Fruit fly (Drosophila melanogaster) whole organism, pupa: Measurements from ENCODE around the gene CG12971.

Experiments used
- CG14655 ChIP-seq: fragments of 200-800 bp; sonication (Bioruptor generic); optimal IDR thresholded peaks from 3 replicates; lab custom pipeline; 2017; ENCODE audit warnings: mild to moderate bottlenecking, missing biosample characterization, missing genetic modification reagents, missing genetic modification characterization
- CG15710 ChIP-seq: fragments of 200-800 bp; sonication (Bioruptor generic); optimal IDR thresholded peaks from 2 replicates; lab custom pipeline; 2018; ENCODE audit warnings: missing biosample characterization, mild to moderate bottlenecking, missing genetic modification characterization, moderate library complexity
- CG17806 ChIP-seq: fragments of 200-800 bp; sonication (Bioruptor generic); optimal IDR thresholded peaks from 2 replicates; lab custom pipeline; 2018; ENCODE audit warnings: missing biosample characterization, mild to moderate bottlenecking, missing genetic modification characterization, moderate library complexity
- CG34367 ChIP-seq: fragments of 200-800 bp; sonication (Bioruptor generic); optimal IDR thresholded peaks from 2 replicates; lab custom pipeline; 2018; ENCODE audit warnings: missing biosample characterization, mild to moderate bottlenecking, missing genetic modification characterization
- CG4496 ChIP-seq: fragments of 200-800 bp; sonication (Bioruptor generic); IDR thresholded peaks from 3 replicates; pipeline ENCODE4 v1.3.6; 2022; ENCODE audit warnings: missing biosample characterization, missing genetic modification characterization
- CG8301 ChIP-seq: fragments of 200-800 bp; sonication (Bioruptor generic); optimal IDR thresholded peaks from 2 replicates; lab custom pipeline; 2018; ENCODE audit warnings: missing biosample characterization, mild to moderate bottlenecking, missing genetic modification characterization
- D1 ChIP-seq: fragments of 200-800 bp; sonication (Bioruptor generic); optimal IDR thresholded peaks from 2 replicates; lab custom pipeline; 2018; ENCODE audit warnings: missing biosample characterization, mild to moderate bottlenecking, missing genetic modification characterization, moderate library complexity
- EcR ChIP-seq: fragments of 200-800 bp; sonication (Bioruptor generic); optimal IDR thresholded peaks from 3 replicates; lab custom pipeline; 2019; ENCODE audit warnings: missing biosample characterization, missing genetic modification characterization, mild to moderate bottlenecking, moderate library complexity, missing genetic modification reagents
- Ets98B ChIP-seq: fragments of 200-800 bp; sonication (Bioruptor generic); IDR thresholded peaks from 2 replicates; pipeline ENCODE4 v1.3.6; 2022; ENCODE audit warnings: missing biosample characterization, missing genetic modification characterization
- Pif1A ChIP-seq: fragments of 200-800 bp; sonication (Bioruptor generic); optimal IDR thresholded peaks from 3 replicates; lab custom pipeline; 2016; ENCODE audit warnings: missing biosample characterization, missing genetic modification characterization
- Pif1B ChIP-seq: fragments of 200-800 bp; sonication (Bioruptor generic); optimal IDR thresholded peaks from 3 replicates; lab custom pipeline; 2016; ENCODE audit warnings: missing biosample characterization, missing genetic modification characterization
- Snoo ChIP-seq: fragments of 200-800 bp; sonication (Bioruptor generic); optimal IDR thresholded peaks from 3 replicates; lab custom pipeline; 2017; ENCODE audit warnings: missing biosample characterization, mild to moderate bottlenecking, missing genetic modification characterization, inconsistent platforms
- fd96Ca ChIP-seq: fragments of 200-800 bp; sonication (Bioruptor generic); IDR thresholded peaks from 3 replicates; pipeline ENCODE4 v1.3.6; 2022; ENCODE audit warnings: missing biosample characterization, missing genetic modification characterization

DNA sequence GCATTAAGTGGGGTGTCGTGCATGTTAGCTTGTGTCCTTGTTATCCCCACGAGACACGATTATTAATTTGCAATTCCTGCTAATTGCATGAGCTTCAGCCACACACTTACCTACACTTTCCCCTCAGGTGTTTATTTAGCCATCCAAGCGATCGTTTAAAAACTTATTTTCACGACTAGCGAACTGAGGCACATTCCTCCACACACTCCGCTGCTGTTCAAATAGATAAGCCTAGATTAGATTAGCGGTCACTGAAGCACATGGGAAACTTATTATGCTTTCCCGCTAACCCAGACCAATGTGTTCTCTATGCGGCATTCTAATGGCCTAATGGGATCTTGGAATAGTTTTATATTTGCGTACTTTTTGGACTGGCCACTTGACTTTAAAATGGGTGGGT, 30.6 kb upstream of the CG12971 start:
- no peak for TF ChIP-seq fd96Ca (GFP tag; lab: Robert Waterston, UW)
- TF ChIP-seq Snoo, result no peak
- TF ChIP-seq CG8301 (tag; lab: Kevin White, UChicago), result no peak
- no peak for TF ChIP-seq CG4496 (GFP tag; lab: Robert Waterston, UW)
- no peak for TF ChIP-seq CG14655
- no peak for TF ChIP-seq Ets98B
- TF ChIP-seq CG17806, result no peak
- no peak for TF ChIP-seq Pif1A (GFP tag; lab: Kevin White, UChicago)
- TF ChIP-seq D1 (tag; lab: Kevin White, UChicago), result no peak
- TF ChIP-seq CG15710 (tag; lab: Kevin White, UChicago), result no peak
- TF ChIP-seq EcR (GFP tag; lab: Kevin White, UChicago), result no peak
- TF ChIP-seq Pif1B (GFP tag; lab: Kevin White, UChicago), result no peak
- no peak for TF ChIP-seq CG34367
